Fruit fly (Drosophila melanogaster) whole organism, prepupa: ENCODE data around the gene CG17784.

Experiments
- CG10631 ChIP-seq: fragments of 200-800 bp; sonication (Bioruptor generic); optimal IDR thresholded peaks from 2 replicates; lab custom pipeline; 2016; ENCODE audit warnings: missing biosample characterization, missing genetic modification characterization
- CG10669 ChIP-seq: fragments of 200-800 bp; sonication (Bioruptor generic); optimal IDR thresholded peaks from 3 replicates; lab custom pipeline; 2018; ENCODE audit warnings: missing biosample characterization, mild to moderate bottlenecking, missing genetic modification characterization, moderate library complexity
- CG11902 ChIP-seq: fragments of 200-800 bp; sonication (Bioruptor generic); optimal IDR thresholded peaks from 3 replicates; lab custom pipeline; 2016; ENCODE audit warnings: missing biosample characterization, missing genetic modification characterization
- CG15336 ChIP-seq: fragments of 200-800 bp; sonication (Bioruptor generic); IDR thresholded peaks from 2 replicates; pipeline ENCODE4 v1.3.6; 2022; ENCODE audit warnings: missing biosample characterization, missing genetic modification characterization
- CG1621 ChIP-seq: fragments of 200-800 bp; sonication (Bioruptor generic); optimal IDR thresholded peaks from 3 replicates; lab custom pipeline; 2018; ENCODE audit warnings: missing biosample characterization, mild to moderate bottlenecking, missing genetic modification characterization
- CG16779 ChIP-seq: fragments of 200-800 bp; sonication (Bioruptor generic); optimal IDR thresholded peaks from 3 replicates; lab custom pipeline; 2017; ENCODE audit warnings: missing biosample characterization, mild to moderate bottlenecking, missing genetic modification characterization
- CG3032 ChIP-seq: fragments of 200-800 bp; optimal IDR thresholded peaks from 2 replicates; lab custom pipeline; 2019; ENCODE audit warnings: missing biosample characterization, mild to moderate bottlenecking, missing genetic modification characterization, moderate library complexity
- CG31627 ChIP-seq: fragments of 200-800 bp; sonication (Bioruptor generic); optimal IDR thresholded peaks from 3 replicates; lab custom pipeline; 2016; ENCODE audit warnings: missing biosample characterization, missing genetic modification characterization
- CG34406 ChIP-seq: fragments of 200-800 bp; sonication (Bioruptor generic); optimal IDR thresholded peaks from 3 replicates; lab custom pipeline; 2016; ENCODE audit warnings: missing biosample characterization, missing genetic modification characterization
- CG4318 ChIP-seq: fragments of 200-800 bp; sonication (Bioruptor generic); optimal IDR thresholded peaks from 3 replicates; lab custom pipeline; 2017; ENCODE audit warnings: missing biosample characterization, mild to moderate bottlenecking, missing genetic modification characterization
- CG6276 ChIP-seq: fragments of 200-800 bp; sonication (Bioruptor generic); optimal IDR thresholded peaks from 2 replicates; lab custom pipeline; 2017; ENCODE audit warnings: missing biosample characterization, mild to moderate bottlenecking, missing genetic modification characterization
- CG6792 ChIP-seq: fragments of 200-800 bp; sonication (Bioruptor generic); optimal IDR thresholded peaks from 3 replicates; lab custom pipeline; 2016; ENCODE audit warnings: missing biosample characterization, missing genetic modification characterization
- CG6808 ChIP-seq: fragments of 200-800 bp; sonication (Bioruptor generic); optimal IDR thresholded peaks from 3 replicates; lab custom pipeline; 2017; ENCODE audit warnings: missing biosample characterization, missing genetic modification characterization, mild to moderate bottlenecking, moderate library complexity, missing genetic modification reagents
- CG6854 ChIP-seq: fragments of 200-800 bp; sonication (Bioruptor generic); optimal IDR thresholded peaks from 2 replicates; lab custom pipeline; 2017; ENCODE audit warnings: missing biosample characterization, mild to moderate bottlenecking, missing genetic modification characterization
- CG8319 ChIP-seq: fragments of 200-800 bp; sonication (Bioruptor generic); optimal IDR thresholded peaks from 3 replicates; lab custom pipeline; 2016; ENCODE audit warnings: missing biosample characterization, missing genetic modification characterization
- CG9139 ChIP-seq: fragments of 200-800 bp; sonication (Bioruptor generic); optimal IDR thresholded peaks from 3 replicates; lab custom pipeline; 2017; ENCODE audit warnings: missing biosample characterization, mild to moderate bottlenecking, missing genetic modification characterization
- Eip78C ChIP-seq: fragments of 200-800 bp; sonication (Bioruptor generic); peaks from one replicate; lab custom pipeline; 2016; ENCODE audit warnings: missing biosample characterization, missing genetic modification characterization
- Ets21C ChIP-seq: fragments of 200-800 bp; sonication (Bioruptor generic); optimal IDR thresholded peaks from 3 replicates; lab custom pipeline; 2016; ENCODE audit warnings: missing biosample characterization, missing genetic modification characterization
- Hr39 ChIP-seq: fragments of 200-800 bp; sonication (Bioruptor generic); optimal IDR thresholded peaks from 2 replicates; lab custom pipeline; 2016; ENCODE audit warnings: missing biosample characterization, missing genetic modification characterization
- Hr4 ChIP-seq: fragments of 200-800 bp; sonication (Bioruptor generic); optimal IDR thresholded peaks from 3 replicates; lab custom pipeline; 2016; ENCODE audit warnings: missing biosample characterization, missing genetic modification characterization
- Met ChIP-seq: fragments of 200-800 bp; sonication (Bioruptor generic); optimal IDR thresholded peaks from 3 replicates; lab custom pipeline; 2016; ENCODE audit warnings: missing biosample characterization, missing genetic modification characterization
- OdsH ChIP-seq: fragments of 200-800 bp; sonication (Bioruptor generic); optimal IDR thresholded peaks from 3 replicates; lab custom pipeline; 2016; ENCODE audit warnings: missing biosample characterization, missing genetic modification characterization
- Smox ChIP-seq: fragments of 200-800 bp; sonication (Bioruptor generic); optimal IDR thresholded peaks from 3 replicates; lab custom pipeline; 2016; ENCODE audit warnings: missing biosample characterization, missing genetic modification characterization
- Sox102F ChIP-seq: fragments of 200-800 bp; sonication (Bioruptor generic); optimal IDR thresholded peaks from 2 replicates; lab custom pipeline; 2016; ENCODE audit warnings: missing biosample characterization, mild to moderate bottlenecking, missing genetic modification characterization
- acj6 ChIP-seq: fragments of 200-800 bp; sonication (Bioruptor generic); optimal IDR thresholded peaks from 3 replicates; lab custom pipeline; 2016; ENCODE audit warnings: missing biosample characterization, missing genetic modification characterization
- cyc ChIP-seq: fragments of 200-800 bp; sonication (Bioruptor generic); optimal IDR thresholded peaks from 3 replicates; lab custom pipeline; 2016; ENCODE audit warnings: missing biosample characterization, missing genetic modification characterization
- eg ChIP-seq: fragments of 200-800 bp; sonication (Bioruptor generic); IDR thresholded peaks from 3 replicates; pipeline ENCODE4 v1.3.6; 2022; ENCODE audit warnings: missing biosample characterization, missing genetic modification characterization
- fd59A ChIP-seq: fragments of 200-800 bp; sonication (Bioruptor generic); optimal IDR thresholded peaks from 2 replicates; lab custom pipeline; 2017; ENCODE audit warnings: missing biosample characterization, mild to moderate bottlenecking, missing genetic modification characterization, missing genetic modification reagents
- fd85E ChIP-seq: fragments of 200-800 bp; sonication (Bioruptor generic); optimal IDR thresholded peaks from 3 replicates; lab custom pipeline; 2016; ENCODE audit warnings: missing biosample characterization, missing genetic modification characterization
- net ChIP-seq: fragments of 200-800 bp; sonication (Bioruptor generic); optimal IDR thresholded peaks from 3 replicates; lab custom pipeline; 2016; ENCODE audit warnings: missing biosample characterization, missing genetic modification characterization
- pdm3 ChIP-seq: fragments of 200-800 bp; sonication (Bioruptor generic); optimal IDR thresholded peaks from 3 replicates; lab custom pipeline; 2016; ENCODE audit warnings: missing biosample characterization, missing genetic modification characterization
- salr ChIP-seq, 2 experiments: fragments of 200-800 bp; sonication (Bioruptor generic); optimal IDR thresholded peaks; 3 replicates each; lab custom pipeline; 2016 to 2018; ENCODE audit warnings: missing biosample characterization in 2 of 2, missing genetic modification characterization in 2 of 2, mild to moderate bottlenecking in 1 of 2
- spab ChIP-seq: fragments of 200-800 bp; sonication (Bioruptor generic); optimal IDR thresholded peaks from 2 replicates; lab custom pipeline; 2017; ENCODE audit warnings: missing biosample characterization, mild to moderate bottlenecking, missing genetic modification characterization, missing genetic modification reagents
- ss ChIP-seq, 2 experiments: fragments of 200-800 bp; sonication (Bioruptor generic); optimal IDR thresholded peaks; 2 replicates in 1 of 2; 3 replicates in 1 of 2; lab custom pipeline; 2017 to 2018; ENCODE audit warnings: mild to moderate bottlenecking in 2 of 2, missing biosample characterization in 2 of 2, missing genetic modification characterization in 2 of 2, moderate library complexity in 1 of 2
- svp ChIP-seq: fragments of 200-800 bp; sonication (Bioruptor generic); peaks from one replicate; lab custom pipeline; 2016; ENCODE audit warnings: missing biosample characterization, missing genetic modification characterization
- topi ChIP-seq: fragments of 200-800 bp; sonication (Bioruptor generic); optimal IDR thresholded peaks from 3 replicates; lab custom pipeline; 2016; ENCODE audit warnings: missing biosample characterization, missing genetic modification characterization

The CG17784 gene

DNA sequence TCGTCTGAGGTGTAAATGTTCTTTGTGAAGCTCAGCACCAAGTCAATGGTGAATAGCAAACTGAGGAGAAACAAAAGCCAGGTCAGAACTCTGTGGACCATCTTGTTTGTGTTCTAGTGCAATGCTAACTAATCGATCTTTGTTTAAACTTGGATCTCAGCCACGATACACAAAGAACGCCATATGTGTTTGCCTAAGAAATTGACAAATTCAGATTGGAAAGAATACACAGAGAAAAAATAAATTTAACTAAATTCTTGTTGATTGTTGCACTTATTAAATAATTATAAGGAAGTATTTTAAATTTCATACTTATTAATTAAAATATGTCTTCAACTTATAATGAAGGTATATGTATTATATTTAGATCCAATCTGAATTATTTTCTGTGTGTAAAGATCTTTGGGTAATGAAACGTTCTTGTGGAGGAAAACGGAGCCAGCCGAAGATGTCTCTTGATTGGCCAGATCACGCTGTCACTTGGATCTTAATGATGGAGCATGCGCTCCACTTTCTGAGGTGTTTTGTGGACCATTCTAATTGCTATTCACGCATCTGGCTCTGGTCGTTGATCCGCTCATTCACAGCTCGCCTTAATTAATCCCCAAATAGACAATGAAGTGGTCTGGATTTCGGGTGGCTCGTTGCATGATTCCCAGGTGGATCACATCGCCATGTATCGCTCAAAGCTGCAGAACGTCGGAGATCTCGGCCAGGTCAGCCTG lies at the start of gene CG17784, which contains the start of gene CG13613:
Gene CG17784, minus strand, starts transcription at position 101 of the 725 bp plus-strand sequence.
Gene CG13613, plus strand, starts transcription at position 675 of the 725 bp plus-strand sequence.
- TF ChIP-seq eg (no peak), CG8319 (GFP tag; lab: Kevin White, UChicago) (no peak), OdsH (no peak), CG6854 (no peak), net (GFP tag; lab: Kevin White, UChicago) (no peak), Eip78C (GFP tag; lab: Kevin White, UChicago) (no peak)

DNA sequence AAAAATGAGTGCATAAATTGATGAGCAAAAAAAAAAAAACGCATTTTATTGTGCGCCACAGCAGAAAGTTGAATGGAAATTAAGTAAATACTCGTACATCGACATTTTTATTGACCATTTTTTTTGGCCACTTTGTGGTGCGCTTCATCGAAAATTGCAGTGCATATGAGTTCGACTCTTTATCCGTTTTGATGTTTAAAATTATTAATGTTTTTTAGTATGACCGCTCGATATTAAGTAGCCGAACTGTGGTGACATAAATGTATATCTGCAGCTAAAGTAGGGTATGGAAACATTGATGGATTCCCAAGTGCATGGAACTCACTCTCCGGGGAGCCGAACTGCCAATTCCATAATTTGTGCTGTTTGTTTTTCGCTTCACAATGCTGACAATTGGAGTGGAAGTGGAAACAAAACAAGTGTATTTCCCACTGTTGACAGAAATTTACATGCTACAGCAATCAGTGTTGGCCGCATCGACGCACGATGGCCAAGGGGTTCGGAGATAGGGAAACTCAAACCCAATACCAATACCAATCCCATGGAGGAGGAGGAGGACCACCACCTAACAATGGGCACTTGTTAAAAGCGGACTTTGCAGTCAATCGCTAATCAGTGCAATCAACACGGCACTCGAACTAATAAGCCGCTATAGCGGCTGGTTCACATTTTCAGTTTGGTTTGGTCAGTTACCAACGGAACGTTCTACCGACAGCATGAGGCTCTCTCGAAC lies 27.6 kb upstream of the CG17784 start, which contains the start of gene CG13616:
Gene CG13616, plus strand, starts transcription at position 683 of the 733 bp plus-strand sequence.
- TF ChIP-seq CG11902: peak; percentile 36
- TF ChIP-seq svp (GFP tag; lab: Kevin White, UChicago): peak; percentile 69
- no peak for TF ChIP-seq fd59A
- TF ChIP-seq Hr4 (GFP tag; lab: Kevin White, UChicago): no peak
- TF ChIP-seq Smox (GFP tag; lab: Kevin White, UChicago): peak; percentile 15
- peak; percentile 30 for TF ChIP-seq cyc (GFP tag; lab: Kevin White, UChicago)
- peak; percentile 25 for TF ChIP-seq CG31627
- peak; percentile 1 for TF ChIP-seq Met (GFP tag; lab: Kevin White, UChicago)
- peak; percentile 38 for TF ChIP-seq Hr39 (GFP tag; lab: Kevin White, UChicago)
- TF ChIP-seq CG6276 (GFP tag; lab: Kevin White, UChicago): no peak
- peak; percentile 69 for TF ChIP-seq Eip78C (GFP tag; lab: Kevin White, UChicago)
- TF ChIP-seq CG34406 (GFP tag; lab: Kevin White, UChicago): peak; percentile 19
- TF ChIP-seq, all 60 proteins: peak for 9

DNA sequence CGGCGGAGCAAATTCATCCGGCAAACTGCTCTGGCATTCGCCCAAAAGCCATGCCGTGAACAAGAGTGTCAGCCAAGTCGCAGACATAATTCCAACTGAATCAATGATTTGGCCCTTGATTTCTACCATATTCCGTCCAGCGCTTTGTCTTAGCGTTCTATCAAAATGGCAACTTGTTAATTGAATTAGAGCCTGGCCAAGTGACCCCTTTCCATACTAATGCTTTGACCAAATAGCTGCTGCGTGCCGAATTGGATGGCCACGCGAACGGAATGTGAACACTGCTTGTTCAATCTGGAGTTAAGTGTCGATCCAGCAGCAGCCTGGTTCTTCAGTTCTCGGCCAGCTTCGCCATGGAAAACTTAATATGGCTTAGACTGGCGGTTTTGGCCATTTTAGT lies 25.5 kb upstream of the CG17784 start, which contains the start of the genes CG5768 and CG13615:
Gene CG5768, minus strand, starts transcription at position 101 of the 400 bp plus-strand sequence.
Gene CG13615, plus strand, starts transcription at position 280 of the 400 bp plus-strand sequence.
- no peak for TF ChIP-seq fd59A
- no peak for TF ChIP-seq CG11902
- no peak for TF ChIP-seq CG9139 (GFP tag; lab: Kevin White, UChicago)
- TF ChIP-seq Ets21C (GFP tag; lab: Kevin White, UChicago): no peak
- TF ChIP-seq ss (GFP tag; optimal IDR thresholded peaks at IDR 0.05; lab: Kevin White, UChicago): no peak
- no peak for TF ChIP-seq CG16779 (tag; lab: Kevin White, UChicago)
- no peak for TF ChIP-seq CG4318 (GFP tag; lab: Kevin White, UChicago)
- TF ChIP-seq topi (GFP tag; lab: Kevin White, UChicago): no peak
- TF ChIP-seq CG15336 (GFP tag; lab: Robert Waterston, UW): no peak
- no peak for TF ChIP-seq fd85E (GFP tag; lab: Kevin White, UChicago)
- TF ChIP-seq acj6 (GFP tag; lab: Kevin White, UChicago): no peak
- TF ChIP-seq Hr39 (GFP tag; lab: Kevin White, UChicago): no peak
- no peak for TF ChIP-seq Sox102F (GFP tag; lab: Kevin White, UChicago)

DNA sequence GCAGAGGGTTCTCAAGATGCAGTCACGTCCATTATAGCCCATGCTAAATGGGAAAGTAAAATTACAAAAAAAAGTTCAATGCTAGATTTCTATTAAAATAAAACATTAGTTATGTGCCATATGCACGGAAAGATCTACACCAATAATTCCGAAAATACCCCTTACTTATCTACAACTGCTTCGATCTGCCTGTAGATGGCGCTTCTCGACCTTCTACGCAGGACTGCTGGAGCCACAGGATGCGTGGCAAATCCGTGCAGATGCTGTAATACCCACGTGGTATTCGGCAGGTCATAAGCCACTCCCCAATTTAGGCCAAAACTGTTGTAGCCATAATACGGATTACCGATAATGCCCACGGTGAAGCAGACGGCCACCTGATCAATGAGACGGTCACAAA lies 21.7 kb upstream of the CG17784 start:
- TF ChIP-seq CG6792 (GFP tag; lab: Kevin White, UChicago) (no peak), CG6276 (GFP tag; lab: Kevin White, UChicago) (no peak), pdm3 (GFP tag; lab: Kevin White, UChicago) (no peak), ss (GFP tag; optimal IDR thresholded peaks at IDR 0.05; lab: Kevin White, UChicago) (no peak), svp (GFP tag; lab: Kevin White, UChicago) (no peak), CG10669 (GFP tag; lab: Kevin White, UChicago) (no peak), salr (GFP tag; optimal IDR thresholded peaks at IDR 0.05; lab: Kevin White, UChicago) (no peak), spab (GFP tag; lab: Kevin White, UChicago) (no peak), CG6808 (GFP tag; lab: Kevin White, UChicago) (no peak), Eip78C (GFP tag; lab: Kevin White, UChicago) (no peak), CG10631 (GFP tag; lab: Kevin White, UChicago) (no peak), CG9139 (GFP tag; lab: Kevin White, UChicago) (no peak), CG3032 (tag; lab: Kevin White, UChicago) (no peak), CG1621 (tag; lab: Kevin White, UChicago) (no peak), Ets21C (GFP tag; lab: Kevin White, UChicago) (no peak), Sox102F (GFP tag; lab: Kevin White, UChicago) (no peak)
